Worm (Caenorhabditis elegans): ENCODE data around the gene gob-1.

DNA sequence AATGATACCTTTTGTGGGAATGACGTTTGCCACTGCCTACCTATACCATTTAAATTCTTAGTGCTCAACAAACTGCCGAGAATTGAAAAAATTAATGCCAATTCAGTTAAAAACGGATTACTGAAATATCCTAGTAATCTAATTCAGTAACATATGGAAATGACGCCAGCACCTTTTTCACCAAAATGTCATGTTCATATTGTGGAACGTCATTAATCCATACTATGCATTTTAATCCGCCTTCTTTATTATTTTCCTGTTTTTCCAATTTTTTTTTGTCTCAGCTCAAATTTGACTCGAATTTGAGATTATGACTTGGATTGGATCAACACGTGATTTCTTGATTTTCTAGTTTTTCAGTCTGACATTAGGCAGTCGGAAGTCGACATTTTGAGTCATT, 48.0 kb downstream of the gob-1 start:
- no peak for TF ChIP-seq dao-5 (tag; optimal IDR thresholded peaks at IDR 0.05)
- TF ChIP-seq him-1 (tag; optimal IDR thresholded peaks at IDR 0.05) = no peak
